Fruit fly (Drosophila melanogaster) whole organism, embryonic: Measurements from ENCODE around the gene CG17778.

Experiments used
- BEAF-32 ChIP-seq: fragments of 200-800 bp; sonication (Bioruptor generic); optimal IDR thresholded peaks from 3 replicates; lab custom pipeline; 2017; ENCODE audit warnings: missing biosample characterization, missing genetic modification characterization, mild to moderate bottlenecking, moderate library complexity, missing genetic modification reagents
- Bgb ChIP-seq: fragments of 200-800 bp; sonication (Bioruptor generic); IDR thresholded peaks from 2 replicates; pipeline ENCODE4 v1.3.6; 2022; ENCODE audit warnings: missing biosample characterization, missing genetic modification characterization; ENCODE audit not compliant: partially characterized antibody
- Bteb2 ChIP-seq: fragments of 200-800 bp; sonication (Bioruptor generic); optimal IDR thresholded peaks from 2 replicates; lab custom pipeline; 2016; ENCODE audit warnings: missing biosample characterization, missing genetic modification characterization
- CG10462 ChIP-seq: fragments of 200-800 bp; sonication (Bioruptor generic); optimal IDR thresholded peaks from 2 replicates; lab custom pipeline; 2016; ENCODE audit warnings: missing biosample characterization, missing genetic modification characterization
- CG10959 ChIP-seq: fragments of 200-800 bp; sonication (Bioruptor generic); IDR thresholded peaks from 2 replicates; pipeline ENCODE4 v1.3.6; 2022; ENCODE audit warnings: missing biosample characterization, missing genetic modification characterization
- CG12942 ChIP-seq: fragments of 200-800 bp; sonication (Bioruptor generic); optimal IDR thresholded peaks from 3 replicates; lab custom pipeline; 2016; ENCODE audit warnings: missing biosample characterization, missing genetic modification characterization
- CG14860 ChIP-seq: fragments of 200-800 bp; sonication (Bioruptor generic); IDR thresholded peaks from 3 replicates; pipeline ENCODE4 v1.3.6; 2022; ENCODE audit warnings: missing biosample characterization, missing genetic modification characterization; ENCODE audit not compliant: partially characterized antibody
- CG14965 ChIP-seq: fragments of 200-800 bp; sonication (Bioruptor generic); optimal IDR thresholded peaks from 2 replicates; lab custom pipeline; 2016; ENCODE audit warnings: missing biosample characterization, missing genetic modification characterization, borderline replicate concordance
- CG1529 ChIP-seq: fragments of 200-800 bp; sonication (Bioruptor generic); optimal IDR thresholded peaks from 3 replicates; lab custom pipeline; 2018; ENCODE audit warnings: missing biosample characterization, missing genetic modification characterization
- CG15479 ChIP-seq: fragments of 200-800 bp; sonication (Bioruptor generic); optimal IDR thresholded peaks from 3 replicates; lab custom pipeline; 2019; ENCODE audit warnings: missing biosample characterization, mild to moderate bottlenecking, missing genetic modification characterization, moderate library complexity
- CG15514 ChIP-seq: fragments of 200-800 bp; sonication (Bioruptor generic); optimal IDR thresholded peaks from 3 replicates; lab custom pipeline; 2017; ENCODE audit warnings: missing biosample characterization, missing genetic modification characterization, mild to moderate bottlenecking, moderate library complexity, missing genetic modification reagents
- CG15601 ChIP-seq: fragments of 200-800 bp; sonication (Bioruptor generic); optimal IDR thresholded peaks from 3 replicates; lab custom pipeline; 2019; ENCODE audit warnings: missing biosample characterization, mild to moderate bottlenecking, missing genetic modification characterization, moderate library complexity
- CG15696 ChIP-seq: fragments of 200-800 bp; sonication (Bioruptor generic); optimal IDR thresholded peaks from 2 replicates; lab custom pipeline; 2019; ENCODE audit warnings: missing biosample characterization, mild to moderate bottlenecking, missing genetic modification characterization, moderate library complexity
- CG17359 ChIP-seq: fragments of 200-800 bp; sonication (Bioruptor generic); optimal IDR thresholded peaks from 3 replicates; lab custom pipeline; 2018; ENCODE audit warnings: missing biosample characterization, mild to moderate bottlenecking, missing genetic modification characterization, moderate library complexity
- CG17385 ChIP-seq: fragments of 200-800 bp; sonication (Bioruptor generic); optimal IDR thresholded peaks from 3 replicates; lab custom pipeline; 2018; ENCODE audit warnings: missing biosample characterization, mild to moderate bottlenecking, missing genetic modification characterization
- CG17568 ChIP-seq: fragments of 200-800 bp; sonication (Bioruptor generic); optimal IDR thresholded peaks from 2 replicates; lab custom pipeline; 2018; ENCODE audit warnings: missing biosample characterization, mild to moderate bottlenecking, missing genetic modification characterization, moderate library complexity
- CG17912 ChIP-seq: fragments of 200-800 bp; sonication (Bioruptor generic); optimal IDR thresholded peaks from 2 replicates; lab custom pipeline; 2018; ENCODE audit warnings: missing biosample characterization, mild to moderate bottlenecking, missing genetic modification characterization
- CG18764 ChIP-seq: fragments of 200-800 bp; sonication (Bioruptor generic); optimal IDR thresholded peaks from 3 replicates; lab custom pipeline; 2016; ENCODE audit warnings: missing biosample characterization, missing genetic modification characterization
- CG31365 ChIP-seq: fragments of 200-800 bp; sonication (Bioruptor generic); optimal IDR thresholded peaks from 2 replicates; lab custom pipeline; 2018; ENCODE audit warnings: missing biosample characterization, mild to moderate bottlenecking, missing genetic modification characterization
- CG3995 ChIP-seq: fragments of 200-800 bp; sonication (Bioruptor generic); optimal IDR thresholded peaks from 3 replicates; lab custom pipeline; 2016; ENCODE audit warnings: missing biosample characterization, missing genetic modification characterization
- CG4360 ChIP-seq: fragments of 200-800 bp; sonication (Bioruptor generic); IDR thresholded peaks from 2 replicates; pipeline ENCODE4 v1.3.6; 2022; ENCODE audit warnings: missing biosample characterization, missing genetic modification characterization
- CG5180 ChIP-seq: fragments of 200-800 bp; sonication (Bioruptor generic); optimal IDR thresholded peaks from 3 replicates; lab custom pipeline; 2017; ENCODE audit warnings: missing biosample characterization, missing genetic modification characterization, mild to moderate bottlenecking, moderate library complexity, missing genetic modification reagents
- CG6854 ChIP-seq: fragments of 200-800 bp; sonication (Bioruptor generic); optimal IDR thresholded peaks from 3 replicates; lab custom pipeline; 2017; ENCODE audit warnings: missing biosample characterization, mild to moderate bottlenecking, missing genetic modification characterization
- CG7556 ChIP-seq: fragments of 200-800 bp; sonication (Bioruptor generic); optimal IDR thresholded peaks from 2 replicates; lab custom pipeline; 2017; ENCODE audit warnings: missing biosample characterization, mild to moderate bottlenecking, missing genetic modification characterization
- CG8290 ChIP-seq, 3 experiments: fragments of 200-800 bp; sonication (Bioruptor generic); optimal IDR thresholded peaks; 2 replicates each; lab custom pipeline; 2016 to 2019; ENCODE audit warnings: missing biosample characterization in 3 of 3, missing genetic modification characterization in 3 of 3, mild to moderate bottlenecking in 2 of 3, moderate library complexity in 1 of 3
- CG9727 ChIP-seq: fragments of 200-800 bp; sonication (Bioruptor generic); optimal IDR thresholded peaks from 3 replicates; lab custom pipeline; 2017; ENCODE audit warnings: missing biosample characterization, mild to moderate bottlenecking, missing genetic modification characterization
- Dp ChIP-seq: fragments of 200-800 bp; sonication (Bioruptor generic); optimal IDR thresholded peaks from 2 replicates; lab custom pipeline; 2018; ENCODE audit warnings: missing biosample characterization, mild to moderate bottlenecking, missing genetic modification characterization, moderate library complexity
- Mad ChIP-seq: fragments of 200-800 bp; sonication (Bioruptor generic); optimal IDR thresholded peaks from 2 replicates; lab custom pipeline; 2016; ENCODE audit warnings: missing biosample characterization, missing genetic modification characterization
- Nf-YB ChIP-seq: fragments of 200-800 bp; sonication (Bioruptor generic); optimal IDR thresholded peaks from 3 replicates; lab custom pipeline; 2019; ENCODE audit warnings: missing biosample characterization, mild to moderate bottlenecking, missing genetic modification characterization, moderate library complexity
- cg ChIP-seq: fragments of 200-800 bp; sonication (Bioruptor generic); optimal IDR thresholded peaks from 3 replicates; lab custom pipeline; 2019; ENCODE audit warnings: missing biosample characterization, mild to moderate bottlenecking, missing genetic modification characterization, moderate library complexity
- dmrt11E ChIP-seq: fragments of 200-800 bp; sonication (Bioruptor generic); optimal IDR thresholded peaks from 3 replicates; lab custom pipeline; 2018; ENCODE audit warnings: missing biosample characterization, mild to moderate bottlenecking, missing genetic modification characterization, moderate library complexity
- eve ChIP-seq, 2 experiments: fragments of >200 bp; optimal IDR thresholded peaks; 2 replicates each; lab custom pipeline; 2017; ENCODE audit warnings: missing biosample characterization in 2 of 2, missing genetic modification characterization in 2 of 2
- grn ChIP-seq: fragments of 200-800 bp; sonication (Bioruptor generic); optimal IDR thresholded peaks from 3 replicates; lab custom pipeline; 2017; ENCODE audit warnings: missing biosample characterization, missing genetic modification characterization
- gsb ChIP-seq: fragments of 200-800 bp; sonication (Bioruptor generic); IDR thresholded peaks from 2 replicates; pipeline ENCODE4 v1.3.6; 2022; ENCODE audit warnings: missing biosample characterization, missing genetic modification characterization
- gsb-n ChIP-seq: fragments of 200-800 bp; sonication (Bioruptor generic); optimal IDR thresholded peaks from 3 replicates; lab custom pipeline; 2018; ENCODE audit warnings: missing biosample characterization, mild to moderate bottlenecking, missing genetic modification characterization
- hb ChIP-seq: fragments of 200-800 bp; sonication (Bioruptor generic); IDR thresholded peaks from 3 replicates; pipeline ENCODE4 v1.3.6; 2022; ENCODE audit warnings: missing biosample characterization, missing genetic modification characterization; ENCODE audit not compliant: partially characterized antibody
- kah ChIP-seq: fragments of 200-800 bp; sonication (Bioruptor generic); optimal IDR thresholded peaks from 2 replicates; lab custom pipeline; 2018; ENCODE audit warnings: missing biosample characterization, mild to moderate bottlenecking, missing genetic modification characterization
- knrl ChIP-seq: fragments of 200-800 bp; sonication (Bioruptor generic); IDR thresholded peaks from 3 replicates; pipeline ENCODE4 v1.3.6; 2022; ENCODE audit warnings: missing biosample characterization, missing genetic modification characterization; ENCODE audit not compliant: partially characterized antibody
- odd ChIP-seq: fragments of 200-800 bp; sonication (Bioruptor generic); optimal IDR thresholded peaks from 2 replicates; lab custom pipeline; 2017; ENCODE audit warnings: missing biosample characterization, mild to moderate bottlenecking, missing genetic modification characterization
- onecut ChIP-seq: fragments of 200-800 bp; sonication (Bioruptor generic); IDR thresholded peaks from 2 replicates; pipeline ENCODE4 v1.3.6; 2022; ENCODE audit warnings: missing biosample characterization, missing genetic modification characterization
- p53 ChIP-seq: fragments of 200-800 bp; sonication (Bioruptor generic); optimal IDR thresholded peaks from 2 replicates; lab custom pipeline; 2016; ENCODE audit warnings: missing biosample characterization, missing genetic modification characterization
- psq ChIP-seq: fragments of 200-800 bp; sonication (Bioruptor generic); optimal IDR thresholded peaks from 2 replicates; lab custom pipeline; 2017; ENCODE audit warnings: missing biosample characterization, missing genetic modification characterization
- stwl ChIP-seq: fragments of 200-800 bp; sonication (Bioruptor generic); optimal IDR thresholded peaks from 3 replicates; lab custom pipeline; 2018; ENCODE audit warnings: missing biosample characterization, mild to moderate bottlenecking, missing genetic modification characterization, moderate library complexity
- tll ChIP-seq, 2 experiments: fragments of 200-800 bp in 1 of 2; fragments of >200 bp in 1 of 2; sonication (Bioruptor generic) in 1 of 2; optimal IDR thresholded peaks; 2 replicates each; lab custom pipeline; 2017 to 2019; ENCODE audit warnings: missing biosample characterization in 2 of 2, missing genetic modification characterization in 2 of 2, mild to moderate bottlenecking in 1 of 2, moderate library complexity in 1 of 2
- unc-4 ChIP-seq: fragments of 200-800 bp; sonication (Bioruptor generic); IDR thresholded peaks from 2 replicates; pipeline ENCODE4 v1.3.6; 2022; ENCODE audit warnings: missing biosample characterization, missing genetic modification characterization; ENCODE audit not compliant: partially characterized antibody
- yki ChIP-seq: fragments of >200 bp; optimal IDR thresholded peaks from 3 replicates; lab custom pipeline; 2018

CG17778 gene

DNA sequence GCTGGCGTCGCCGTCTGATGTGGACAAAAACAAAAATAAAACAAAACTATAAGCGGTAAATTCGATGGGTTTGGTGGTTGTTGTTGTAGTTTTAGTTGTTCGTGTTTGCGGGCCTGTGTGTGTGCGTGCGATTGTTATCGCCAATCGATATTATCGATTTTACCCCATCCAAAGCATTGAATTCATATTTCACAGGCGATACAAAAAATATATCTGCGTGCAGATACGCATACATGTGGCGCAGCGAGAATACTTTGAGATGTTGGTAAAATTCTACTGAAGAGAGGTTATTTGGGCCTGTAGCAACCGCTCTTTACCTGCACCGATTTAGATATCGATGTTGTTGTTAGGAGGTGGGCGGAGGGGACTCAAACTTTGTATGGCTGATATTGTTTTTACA, 27.3 kb downstream of the CG17778 start (continued):
- TF ChIP-seq Bgb (GFP tag; lab: Robert Waterston, UW), result peak; percentile 29; the same call in 1 of the 2 replicates
- TF ChIP-seq CG12942, result no peak
- peak; percentile 54 for TF ChIP-seq BEAF-32 (GFP tag; lab: Kevin White, UChicago)
- peak in 1 of 2 experiments; percentile 78 for TF ChIP-seq eve (GFP tag; optimal IDR thresholded peaks at IDR 0.05; lab: Kevin White, UChicago)
- peak; percentile 14 for TF ChIP-seq stwl (tag; lab: Kevin White, UChicago)
- peak; percentile 35 for TF ChIP-seq CG17912 (GFP tag; lab: Kevin White, UChicago)
- TF ChIP-seq unc-4 (GFP tag; lab: Robert Waterston, UW), result peak; percentile 47; the same call in 1 of the 2 replicates
- TF ChIP-seq CG4360 (GFP tag; lab: Robert Waterston, UW), result peak; percentile 88
- TF ChIP-seq CG7556, result no peak
- peak; percentile 52 for TF ChIP-seq CG15479 (GFP tag; lab: Kevin White, UChicago)
- peak; percentile 44 for TF ChIP-seq grn
- TF ChIP-seq CG17385 (GFP tag; lab: Kevin White, UChicago), result peak; percentile 18
- TF ChIP-seq CG8290 (GFP tag; optimal IDR thresholded peaks at IDR 0.05; lab: Kevin White, UChicago), result no peak
- peak in 1 of 2 experiments; percentile 14 for TF ChIP-seq CG8290 (tag; optimal IDR thresholded peaks at IDR 0.05; lab: Kevin White, UChicago)
- TF ChIP-seq CG15514 (GFP tag; lab: Kevin White, UChicago), result peak; percentile 51
- no peak for TF ChIP-seq CG15601
- TF ChIP-seq CG5180 (GFP tag; lab: Kevin White, UChicago), result peak; percentile 14
- no peak for TF ChIP-seq CG14965 (GFP tag; lab: Kevin White, UChicago)
- TF ChIP-seq Nf-YB (GFP tag; lab: Kevin White, UChicago), result no peak
- peak; percentile 12 for TF ChIP-seq cg (GFP tag; lab: Kevin White, UChicago)
- TF ChIP-seq knrl (GFP tag; lab: Robert Waterston, UW), result peak; percentile 26; the same call in 1 of the 3 replicates
- no peak for TF ChIP-seq CG6854 (GFP tag; lab: Kevin White, UChicago)
- peak; percentile 97 for TF ChIP-seq onecut (GFP tag; lab: Robert Waterston, UW)
- no peak for TF ChIP-seq odd (GFP tag; lab: Kevin White, UChicago)

- peak; percentile 53 for TF ChIP-seq kah (GFP tag; lab: Kevin White, UChicago)
- peak; percentile 68 for TF ChIP-seq CG15696
- TF ChIP-seq gsb (GFP tag; lab: Robert Waterston, UW), result peak; percentile 73
- TF ChIP-seq CG9727 (GFP tag; lab: Kevin White, UChicago), result peak; percentile 57
- TF ChIP-seq CG14860 (GFP tag; lab: Robert Waterston, UW), result no peak
- peak; percentile 28 for TF ChIP-seq CG3995 (GFP tag; lab: Kevin White, UChicago)
- TF ChIP-seq hb (GFP tag; lab: Robert Waterston, UW), result no peak
- TF ChIP-seq CG18764, result peak; percentile 66
- peak; percentile 8 for TF ChIP-seq psq (GFP tag; lab: Kevin White, UChicago)
- TF ChIP-seq yki (lab: Kevin White, UChicago), result no peak
- no peak for TF ChIP-seq Dp
- peak; percentile 51; the same call in 1 of the 2 replicates for TF ChIP-seq Bgb (GFP tag; lab: Robert Waterston, UW)
- peak; percentile 32 for TF ChIP-seq gsb-n (tag; lab: Kevin White, UChicago)
- TF ChIP-seq CG17568, result peak; percentile 65
- peak; percentile 80 for TF ChIP-seq CG17359
- no peak for TF ChIP-seq unc-4 (GFP tag; lab: Robert Waterston, UW)
- no peak for TF ChIP-seq tll (GFP tag; optimal IDR thresholded peaks at IDR 0.05; lab: Kevin White, UChicago)
- TF ChIP-seq Bteb2, result peak; percentile 67
- peak; percentile 67 for TF ChIP-seq CG31365 (tag; lab: Kevin White, UChicago)
- TF ChIP-seq p53 (GFP tag; lab: Kevin White, UChicago), result peak; percentile 81
- peak; percentile 30 for TF ChIP-seq CG1529
- TF ChIP-seq onecut (GFP tag; lab: Robert Waterston, UW), result peak; percentile 98
- TF ChIP-seq Mad (GFP tag; lab: Kevin White, UChicago), result peak; percentile 79
- peak; percentile 66; the same call in 1 of the 2 replicates for TF ChIP-seq CG10959 (GFP tag; lab: Robert Waterston, UW)
- TF ChIP-seq dmrt11E, result peak; percentile 35
- TF ChIP-seq CG10462 (GFP tag; lab: Kevin White, UChicago), result peak; percentile 20
These were observed 28.1 kb downstream of the CG17778 start for dm6 chrX:522357-523043.
